Worm (Caenorhabditis elegans) whole organism, L4 larva: Measurements from ENCODE around the gene F18E9.1.

Source experiments
- D1046.2 ChIP-seq: fragments of 200-800 bp; sonication (Bioruptor generic); IDR thresholded peaks from 2 replicates; pipeline ENCODE4 v1.3.6; 2022; ENCODE audit warnings: missing genetic modification characterization, missing compliant biosample characterization
- F37D6.2 ChIP-seq: sonication (generic microtip); optimal IDR thresholded peaks from 2 replicates; lab custom pipeline; 2016; ENCODE audit warnings: mild to moderate bottlenecking, missing genetic modification characterization, missing compliant biosample characterization
- F44E2.7 ChIP-seq: fragments of 200-800 bp; sonication (Bioruptor generic); IDR thresholded peaks from 2 replicates; pipeline ENCODE4 v2.1.2; 2022; ENCODE audit warnings: missing genetic modification characterization, missing compliant biosample characterization
- R02D3.7 ChIP-seq: fragments of 150-350 bp; sonication (generic microtip); optimal IDR thresholded peaks from 3 replicates; lab custom pipeline; 2014; ENCODE audit warnings: missing biosample characterization, missing genetic modification characterization
- T20F7.1 ChIP-seq: fragments of 200-800 bp; sonication (Bioruptor generic); optimal IDR thresholded peaks from 2 replicates; lab custom pipeline; 2018; ENCODE audit warnings: mild to moderate bottlenecking, missing genetic modification characterization, missing compliant biosample characterization
- T26A8.4 ChIP-seq: fragments of 200-800 bp; sonication (Bioruptor generic); IDR thresholded peaks from 2 replicates; pipeline ENCODE4 v1.3.6; 2022; ENCODE audit warnings: missing genetic modification characterization, missing compliant biosample characterization
- Y48G9A.11 ChIP-seq: fragments of 200-800 bp; sonication (Bioruptor generic); IDR thresholded peaks from 2 replicates; pipeline ENCODE4 v1.3.6; 2022; ENCODE audit warnings: missing genetic modification reagents, missing genetic modification characterization, missing compliant biosample characterization
- Y5F2A.4 ChIP-seq: fragments of 200-800 bp; sonication (Bioruptor generic); optimal IDR thresholded peaks from 2 replicates; lab custom pipeline; 2018; ENCODE audit warnings: mild to moderate bottlenecking, missing genetic modification characterization, missing compliant biosample characterization
- Y75B8A.6 ChIP-seq: fragments of 200-800 bp; sonication (Bioruptor generic); IDR thresholded peaks from 2 replicates; pipeline ENCODE4 v1.3.6; 2022; ENCODE audit warnings: missing genetic modification reagents, missing genetic modification characterization, missing compliant biosample characterization
- aha-1 ChIP-seq: fragments of 150-350 bp; peaks from one replicate; lab custom pipeline; 2014; ENCODE audit warnings: missing biosample characterization, missing genetic modification characterization
- aly-2 ChIP-seq: sonication (generic microtip); optimal IDR thresholded peaks from 2 replicates; lab custom pipeline; 2018; ENCODE audit warnings: missing biosample characterization, missing genetic modification characterization
- ceh-28 ChIP-seq: fragments of 150-350 bp; optimal IDR thresholded peaks from 2 replicates; lab custom pipeline; 2014; ENCODE audit warnings: missing biosample characterization, missing genetic modification reagents, missing genetic modification characterization
- ceh-82 ChIP-seq: sonication (generic microtip); optimal IDR thresholded peaks from 2 replicates; lab custom pipeline; 2017; ENCODE audit warnings: missing biosample characterization, missing genetic modification characterization
- cey-2 ChIP-seq: sonication (generic microtip); optimal IDR thresholded peaks from 3 replicates; lab custom pipeline; 2017; ENCODE audit warnings: missing genetic modification characterization, mild to moderate bottlenecking, missing compliant biosample characterization, antibody characterized with exemption, borderline replicate concordance; ENCODE audit not compliant: insufficient read depth
- ctbp-1 ChIP-seq: fragments of 200-800 bp; sonication (Bioruptor generic); IDR thresholded peaks from 2 replicates; pipeline ENCODE4 v1.3.6; 2022; ENCODE audit warnings: missing genetic modification reagents, missing genetic modification characterization, missing compliant biosample characterization
- daf-19 ChIP-seq: fragments of 200-800 bp; sonication (Bioruptor generic); conservative IDR thresholded peaks from 2 replicates; pipeline ENCODE4 v1.3.6; 2022; ENCODE audit warnings: missing genetic modification characterization, missing compliant biosample characterization
- daf-8 ChIP-seq: fragments of 200-800 bp; sonication (Bioruptor generic); IDR thresholded peaks from 2 replicates; pipeline ENCODE4 v1.3.6; 2022; ENCODE audit warnings: missing genetic modification characterization, missing compliant biosample characterization
- dmd-6 ChIP-seq: fragments of 200-800 bp; sonication (Bioruptor generic); IDR thresholded peaks from 2 replicates; pipeline ENCODE4 v1.3.6; 2022; ENCODE audit warnings: missing genetic modification reagents, missing genetic modification characterization, missing compliant biosample characterization
- dmd-8 ChIP-seq: fragments of 200-800 bp; sonication (Bioruptor generic); IDR thresholded peaks from 2 replicates; pipeline ENCODE4 v1.3.6; 2022; ENCODE audit warnings: missing genetic modification characterization, missing compliant biosample characterization
- dmd-9 ChIP-seq: fragments of 200-800 bp; sonication (Bioruptor generic); IDR thresholded peaks from 2 replicates; pipeline ENCODE4 v1.3.6; 2022; ENCODE audit warnings: missing genetic modification reagents, missing genetic modification characterization, missing compliant biosample characterization
- duxl-1 ChIP-seq: sonication (generic microtip); optimal IDR thresholded peaks from 2 replicates; lab custom pipeline; 2016; ENCODE audit warnings: mild to moderate bottlenecking, missing genetic modification characterization, moderate library complexity, missing compliant biosample characterization; ENCODE audit not compliant: poor library complexity
- fos-1 ChIP-seq: fragments of 150-350 bp; optimal IDR thresholded peaks from 2 replicates; lab custom pipeline; 2014; ENCODE audit warnings: missing biosample characterization, missing genetic modification characterization
- hif-1 ChIP-seq, 2 experiments: sonication (generic microtip); optimal IDR thresholded peaks; 2 replicates each; lab custom pipeline; 2016 to 2017; ENCODE audit warnings: missing compliant biosample characterization in 2 of 2, missing genetic modification characterization in 2 of 2, missing genetic modification reagents in 2 of 2, missing genotype in 2 of 2, mild to moderate bottlenecking in 1 of 2
- hlh-30 ChIP-seq: sonication (generic microtip); optimal IDR thresholded peaks from 2 replicates; lab custom pipeline; 2017; ENCODE audit warnings: antibody characterized with exemption, mild to moderate bottlenecking, missing genetic modification characterization, missing compliant biosample characterization; ENCODE audit not compliant: insufficient read depth
- hmg-1.1 ChIP-seq: fragments of 200-800 bp; sonication (Bioruptor generic); IDR thresholded peaks from 2 replicates; pipeline ENCODE4 v1.3.6; 2022; ENCODE audit warnings: missing genetic modification reagents, missing genetic modification characterization, missing compliant biosample characterization
- jun-1 ChIP-seq: fragments of 150-350 bp; optimal IDR thresholded peaks from 2 replicates; lab custom pipeline; 2014; ENCODE audit warnings: missing biosample characterization, missing genetic modification reagents, missing genetic modification characterization
- lin-1 ChIP-seq: fragments of 200-800 bp; sonication (Bioruptor generic); IDR thresholded peaks from 2 replicates; pipeline ENCODE4 v1.3.6; 2022; ENCODE audit warnings: missing genetic modification reagents, missing genetic modification characterization, missing compliant biosample characterization
- lin-38 ChIP-seq: fragments of 200-800 bp; sonication (Bioruptor generic); IDR thresholded peaks from 2 replicates; pipeline ENCODE4 v1.3.6; 2022; ENCODE audit warnings: missing genetic modification reagents, missing genetic modification characterization, missing compliant biosample characterization
- lin-39 ChIP-seq: fragments of 150-350 bp; optimal IDR thresholded peaks from 2 replicates; lab custom pipeline; 2014; ENCODE audit warnings: missing biosample characterization, missing genetic modification reagents, missing genetic modification characterization
- lsy-2 ChIP-seq, 2 experiments: fragments of 150-350 bp in 1 of 2; sonication (generic microtip) in 1 of 2; optimal IDR thresholded peaks; 2 replicates each; lab custom pipeline; 2014 to 2017; ENCODE audit warnings: missing biosample characterization in 2 of 2, missing genetic modification characterization in 2 of 2
- mes-2 ChIP-seq: sonication (generic microtip); optimal IDR thresholded peaks from 2 replicates; lab custom pipeline; 2016; ENCODE audit warnings: missing genotype, mild to moderate bottlenecking, missing genetic modification characterization, missing compliant biosample characterization; ENCODE audit not compliant: poor library complexity, severe bottlenecking
- mxl-2 ChIP-seq: fragments of 200-800 bp; sonication (Bioruptor generic); conservative IDR thresholded peaks from 2 replicates; pipeline ENCODE4 v1.3.6; 2022; ENCODE audit warnings: missing genetic modification reagents, missing genetic modification characterization, missing compliant biosample characterization
- mxl-3 ChIP-seq: fragments of 200-800 bp; sonication (Bioruptor generic); optimal IDR thresholded peaks from 2 replicates; lab custom pipeline; 2018; ENCODE audit warnings: mild to moderate bottlenecking, missing genetic modification characterization, missing compliant biosample characterization
- nhr-10 ChIP-seq: fragments of 150-350 bp; optimal IDR thresholded peaks from 2 replicates; lab custom pipeline; 2014; ENCODE audit warnings: missing biosample characterization, missing genetic modification characterization
- nhr-11 ChIP-seq: fragments of 150-350 bp; optimal IDR thresholded peaks from 2 replicates; lab custom pipeline; 2014; ENCODE audit warnings: missing biosample characterization, missing genetic modification characterization
- nhr-25 ChIP-seq: sonication (generic microtip); optimal IDR thresholded peaks from 2 replicates; lab custom pipeline; 2017; ENCODE audit warnings: missing genetic modification characterization, mild to moderate bottlenecking, missing compliant biosample characterization, antibody characterized with exemption, moderate library complexity, borderline replicate concordance; ENCODE audit not compliant: insufficient read depth
- nhr-28 ChIP-seq: fragments of 150-350 bp; optimal IDR thresholded peaks from 2 replicates; lab custom pipeline; 2014; ENCODE audit warnings: missing biosample characterization, missing genetic modification characterization
- nhr-41 ChIP-seq: fragments of 200-800 bp; sonication (Bioruptor generic); IDR thresholded peaks from 2 replicates; pipeline ENCODE4 v1.3.6; 2022; ENCODE audit warnings: missing genetic modification reagents, missing genetic modification characterization, missing compliant biosample characterization
- nhr-48 ChIP-seq: sonication (generic microtip); optimal IDR thresholded peaks from 2 replicates; lab custom pipeline; 2016; ENCODE audit warnings: mild to moderate bottlenecking, missing genetic modification characterization, missing compliant biosample characterization
- nhr-76 ChIP-seq: fragments of 150-350 bp; optimal IDR thresholded peaks from 2 replicates; lab custom pipeline; 2014; ENCODE audit warnings: missing biosample characterization, missing genetic modification characterization
- php-3 ChIP-seq: fragments of 200-800 bp; sonication (Bioruptor generic); IDR thresholded peaks from 2 replicates; pipeline ENCODE4 v1.3.6; 2022; ENCODE audit warnings: missing genetic modification reagents, missing genetic modification characterization, missing compliant biosample characterization
- saeg-2 ChIP-seq: fragments of 200-800 bp; sonication (Bioruptor generic); IDR thresholded peaks from 2 replicates; pipeline ENCODE4 v1.3.6; 2022; ENCODE audit warnings: missing genetic modification reagents, missing genetic modification characterization, missing compliant biosample characterization
- skn-1 ChIP-seq: fragments of 150-350 bp; optimal IDR thresholded peaks from 2 replicates; lab custom pipeline; 2014; ENCODE audit warnings: missing biosample characterization, missing genetic modification characterization
- snpc-1.2 ChIP-seq: fragments of 200-800 bp; sonication (Bioruptor generic); IDR thresholded peaks from 2 replicates; pipeline ENCODE4 v1.3.6; 2022; ENCODE audit warnings: missing genetic modification reagents, missing genetic modification characterization, missing compliant biosample characterization
- snpc-4 ChIP-seq: fragments of 150-350 bp; optimal IDR thresholded peaks from 2 replicates; lab custom pipeline; 2014; ENCODE audit warnings: missing biosample characterization, missing genetic modification characterization
- spr-1 ChIP-seq: sonication (generic microtip); optimal IDR thresholded peaks from 2 replicates; lab custom pipeline; 2016; ENCODE audit warnings: mild to moderate bottlenecking, missing genetic modification characterization, missing compliant biosample characterization
- spr-3 ChIP-seq: fragments of 200-800 bp; sonication (Bioruptor generic); optimal IDR thresholded peaks from 2 replicates; lab custom pipeline; 2018; ENCODE audit warnings: mild to moderate bottlenecking, missing genetic modification characterization, missing compliant biosample characterization
- tra-1 ChIP-seq: fragments of 200-800 bp; sonication (Bioruptor generic); IDR thresholded peaks from 2 replicates; pipeline ENCODE4 v1.3.6; 2022; ENCODE audit warnings: missing genetic modification reagents, missing genetic modification characterization, missing compliant biosample characterization
- zag-1 ChIP-seq: fragments of 150-350 bp; optimal IDR thresholded peaks from 2 replicates; lab custom pipeline; 2014; ENCODE audit warnings: missing biosample characterization, missing genetic modification characterization
- zfp-2 ChIP-seq: sonication (generic microtip); optimal IDR thresholded peaks from 2 replicates; lab custom pipeline; 2016; ENCODE audit warnings: mild to moderate bottlenecking, missing genetic modification characterization, missing compliant biosample characterization
- zfp-3 ChIP-seq: fragments of 200-800 bp; sonication (Bioruptor generic); conservative IDR thresholded peaks from 2 replicates; pipeline ENCODE4 v1.3.6; 2022; ENCODE audit warnings: missing genetic modification reagents, missing genetic modification characterization, missing compliant biosample characterization
- ztf-7 ChIP-seq: fragments of 150-350 bp; optimal IDR thresholded peaks from 2 replicates; lab custom pipeline; 2014; ENCODE audit warnings: missing biosample characterization, missing genetic modification characterization

Gene F18E9.1

DNA sequence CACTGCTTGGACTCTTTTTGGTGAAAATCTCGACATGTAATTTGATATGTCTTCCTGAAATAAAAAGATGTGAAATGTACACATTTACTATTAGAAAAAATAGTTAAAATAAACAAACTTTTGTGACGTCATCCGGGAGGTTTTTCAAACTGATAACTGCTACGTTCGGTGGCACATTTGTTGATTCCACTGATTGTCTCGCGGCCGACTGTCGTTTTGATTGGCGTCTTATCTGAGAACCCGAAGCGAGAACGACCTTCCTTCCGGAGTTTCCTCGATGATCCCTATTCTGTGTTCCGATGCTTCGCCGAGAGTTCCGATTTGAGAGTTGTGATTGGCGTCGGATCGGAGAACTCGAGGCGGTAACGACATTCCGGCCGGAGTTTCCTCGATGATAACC, 2.8 kb downstream of the F18E9.1 start (continued):
- TF ChIP-seq zag-1 (tag; lab: Kevin White, UChicago): no peak
- no peak for TF ChIP-seq F37D6.2
- no peak for TF ChIP-seq dmd-8 (GFP tag; lab: Robert Waterston, UW)
- no peak for TF ChIP-seq aly-2
- TF ChIP-seq snpc-1.2: no peak
- no peak for TF ChIP-seq lin-39
- TF ChIP-seq ctbp-1 (GFP tag; lab: Robert Waterston, UW): no peak
- no peak for TF ChIP-seq hmg-1.1 (GFP tag; lab: Robert Waterston, UW)
- TF ChIP-seq mxl-3: peak; percentile 10
- no peak for TF ChIP-seq cey-2
- no peak for TF ChIP-seq Y5F2A.4
- TF ChIP-seq php-3 (GFP tag; lab: Robert Waterston, UW): 0 out of 2 replicates have a peak, but pooled peaks have one; percentile 28
- no peak for TF ChIP-seq spr-3 (GFP tag; lab: Kevin White, UChicago)
- no peak for TF ChIP-seq snpc-4 (tag; lab: Kevin White, UChicago)
- TF ChIP-seq daf-8 (GFP tag; lab: Robert Waterston, UW): no peak
- TF ChIP-seq T20F7.1: no peak
- TF ChIP-seq Y48G9A.11 (GFP tag; lab: Robert Waterston, UW): no peak
- no peak for TF ChIP-seq nhr-11 (tag; lab: Kevin White, UChicago)
- no peak for TF ChIP-seq mes-2 (tag; lab: Kevin White, UChicago)
- no peak for TF ChIP-seq R02D3.7
- peak; percentile 89 for TF ChIP-seq aha-1 (tag; lab: Kevin White, UChicago)
- no peak for TF ChIP-seq lin-38 (GFP tag; lab: Robert Waterston, UW)
- no peak for TF ChIP-seq hlh-30
- no peak for TF ChIP-seq saeg-2 (GFP tag; lab: Robert Waterston, UW)
- TF ChIP-seq jun-1 (tag; lab: Kevin White, UChicago): no peak
- TF ChIP-seq lsy-2 (tag; optimal IDR thresholded peaks at IDR 0.05; lab: Kevin White, UChicago): no peak
- no peak for TF ChIP-seq spr-1 (tag; lab: Kevin White, UChicago)
- peak; percentile 7 for TF ChIP-seq nhr-48 (tag; lab: Kevin White, UChicago)
- peak; percentile 63 for TF ChIP-seq tra-1
- no peak for TF ChIP-seq duxl-1 (tag; lab: Kevin White, UChicago)
- no peak for TF ChIP-seq zfp-3 (GFP tag; lab: Robert Waterston, UW)
- no peak for TF ChIP-seq mxl-2 (GFP tag; lab: Robert Waterston, UW)
- peak; percentile 80 for TF ChIP-seq lin-1 (GFP tag; lab: Robert Waterston, UW)
- no peak for TF ChIP-seq ceh-28 (tag; lab: Kevin White, UChicago)
- TF ChIP-seq ztf-7: no peak
- no peak for TF ChIP-seq skn-1 (tag; lab: Kevin White, UChicago)
- no peak for TF ChIP-seq daf-19 (GFP tag; lab: Robert Waterston, UW)
- TF ChIP-seq D1046.2 (GFP tag; lab: Robert Waterston, UW): no peak
- no peak for TF ChIP-seq Y75B8A.6 (GFP tag; lab: Robert Waterston, UW)
- no peak for TF ChIP-seq zfp-2 (tag; lab: Kevin White, UChicago)
- TF ChIP-seq dmd-6: peak; percentile 88
- TF ChIP-seq nhr-28 (tag; lab: Kevin White, UChicago): peak; percentile 19
- no peak for TF ChIP-seq dmd-9 (GFP tag; lab: Robert Waterston, UW)
- TF ChIP-seq fos-1: no peak
- TF ChIP-seq F44E2.7 (GFP tag; lab: Robert Waterston, UW): no peak
- no peak for TF ChIP-seq nhr-41 (GFP tag; lab: Robert Waterston, UW)
- TF ChIP-seq hif-1 (tag; optimal IDR thresholded peaks at IDR 0.05; lab: Kevin White, UChicago): no peak
- no peak for TF ChIP-seq nhr-25 (tag; lab: Kevin White, UChicago)
- no peak for TF ChIP-seq T26A8.4 (GFP tag; lab: Robert Waterston, UW)
- no peak for TF ChIP-seq ceh-82
- no peak for TF ChIP-seq nhr-10 (tag; lab: Kevin White, UChicago)
- no peak for TF ChIP-seq nhr-76 (tag; lab: Kevin White, UChicago)
